Worm (Caenorhabditis elegans): ENCODE data around the gene pgp-13.

- TF ChIP-seq sox-4 (tag; optimal IDR thresholded peaks at IDR 0.05) (no peak), ceh-30 (tag; optimal IDR thresholded peaks at IDR 0.05) (no peak), pat-9 (tag; optimal IDR thresholded peaks at IDR 0.05) (no peak), unc-55 (GFP tag; optimal IDR thresholded peaks at IDR 0.05) (no peak)
Observed at ce11 chrX:12754043-12754442, 15.5 kb downstream of the pgp-13 start.
